Worm (Caenorhabditis elegans): ENCODE measurements around the gene mec-9.

DNA sequence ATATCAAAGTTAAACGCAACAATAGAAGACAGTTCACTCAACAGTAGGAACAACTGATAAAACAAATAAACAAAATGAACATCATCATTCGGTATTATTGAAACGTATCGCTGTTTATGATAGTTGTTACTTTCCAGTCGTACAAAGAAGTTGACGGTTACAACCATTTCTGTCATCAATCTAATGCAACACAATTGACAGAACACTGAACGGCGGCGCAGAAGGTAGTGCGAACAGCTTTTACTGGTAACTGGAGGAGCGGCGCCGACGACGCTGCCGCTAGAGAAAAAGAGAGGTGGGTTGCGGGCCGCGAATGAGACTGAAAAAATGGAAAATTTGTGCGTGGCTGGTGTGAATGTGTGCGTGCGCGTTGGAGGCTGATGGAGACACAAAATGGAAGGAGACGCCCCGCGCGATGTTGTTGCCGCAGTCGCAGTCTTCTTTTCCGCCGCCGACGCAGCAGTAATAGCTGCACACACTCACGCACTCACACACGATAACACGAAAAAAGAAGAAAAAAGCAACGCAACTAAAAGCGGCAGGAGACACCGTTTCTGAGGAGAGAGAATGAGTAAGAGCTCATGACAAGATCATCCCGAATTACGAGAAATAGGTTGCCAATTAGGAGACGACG, 49.3 kb upstream of the mec-9 start:
- TF ChIP-seq pqm-1 (tag; optimal IDR thresholded peaks at IDR 0.05), result no peak
- TF ChIP-seq hlh-30 (tag; optimal IDR thresholded peaks at IDR 0.05; ENCODE audit: insufficient read depth), result no peak
- TF ChIP-seq dmd-6 (GFP tag; IDR thresholded peaks at IDR 0.05), result no peak
- no peak for TF ChIP-seq daf-12 (tag; optimal IDR thresholded peaks at IDR 0.05)
- TF ChIP-seq mdl-1 (tag; optimal IDR thresholded peaks at IDR 0.05), result no peak
- no peak for TF ChIP-seq nhr-25 (tag; optimal IDR thresholded peaks at IDR 0.05; ENCODE audit: borderline replicate concordance, insufficient read depth)
- TF ChIP-seq tra-1 (GFP tag; IDR thresholded peaks at IDR 0.05), result no peak
- no peak for TF ChIP-seq fkh-10 (GFP tag; optimal IDR thresholded peaks at IDR 0.05)
- no peak for TF ChIP-seq fos-1 (tag; optimal IDR thresholded peaks at IDR 0.05)

Measured in whole organism, L4 larva.